Worm (Caenorhabditis elegans) whole organism, young adult: ENCODE measurements around the gene cyp-32B1.

Experiments used
- B0035.1 ChIP-seq: sonication (generic microtip); optimal IDR thresholded peaks from 2 replicates; lab custom pipeline; 2016; ENCODE audit warnings: missing genetic modification characterization, mild to moderate bottlenecking, missing compliant biosample characterization, missing genotype, missing genetic modification reagents
- C06A6.2 ChIP-seq: fragments of 200-800 bp; sonication (Bioruptor generic); conservative IDR thresholded peaks from 2 replicates; pipeline ENCODE4 v1.3.6; 2022; ENCODE audit warnings: missing genetic modification characterization, missing compliant biosample characterization
- F10E7.11 ChIP-seq: sonication (generic microtip); optimal IDR thresholded peaks from 2 replicates; lab custom pipeline; 2017; ENCODE audit warnings: mild to moderate bottlenecking, missing genetic modification characterization, moderate library complexity, missing compliant biosample characterization
- F55B11.4 ChIP-seq: sonication (generic microtip); optimal IDR thresholded peaks from 2 replicates; lab custom pipeline; 2016; ENCODE audit warnings: missing compliant biosample characterization, missing genetic modification characterization, borderline replicate concordance; ENCODE audit not compliant: insufficient read depth
- K12H6.12 ChIP-seq: fragments of 200-800 bp; sonication (Bioruptor generic); optimal IDR thresholded peaks from 2 replicates; lab custom pipeline; 2018; ENCODE audit warnings: mild to moderate bottlenecking, missing genetic modification characterization, missing compliant biosample characterization
- Y56A3A.18 ChIP-seq: fragments of 200-800 bp; sonication (Bioruptor generic); IDR thresholded peaks from 2 replicates; pipeline ENCODE4 v1.3.6; 2022; ENCODE audit warnings: missing genetic modification reagents, missing genetic modification characterization, missing compliant biosample characterization
- Y67H2A.10 ChIP-seq: fragments of 200-800 bp; sonication (Bioruptor generic); conservative IDR thresholded peaks from 2 replicates; pipeline ENCODE4 v1.3.6; 2022; ENCODE audit warnings: missing genetic modification reagents, missing genetic modification characterization, missing compliant biosample characterization
- Y79H2A.3 ChIP-seq: fragments of 200-800 bp; sonication (Bioruptor generic); conservative IDR thresholded peaks from 2 replicates; pipeline ENCODE4 v1.3.6; 2022; ENCODE audit warnings: missing genetic modification reagents, missing genetic modification characterization, missing compliant biosample characterization
- athp-1 ChIP-seq: sonication (generic microtip); optimal IDR thresholded peaks from 2 replicates; lab custom pipeline; 2017; ENCODE audit warnings: mild to moderate bottlenecking, missing genetic modification characterization, missing compliant biosample characterization
- attf-3 ChIP-seq: fragments of 200-800 bp; sonication (Bioruptor generic); conservative IDR thresholded peaks from 2 replicates; pipeline ENCODE4 v1.3.6; 2022; ENCODE audit warnings: missing genetic modification reagents, missing genetic modification characterization, missing compliant biosample characterization
- attf-5 ChIP-seq: fragments of 200-800 bp; sonication (Bioruptor generic); optimal IDR thresholded peaks from 2 replicates; lab custom pipeline; 2018; ENCODE audit warnings: mild to moderate bottlenecking, missing genetic modification characterization, missing compliant biosample characterization
- attf-6 ChIP-seq: fragments of 200-800 bp; sonication (Bioruptor generic); IDR thresholded peaks from 2 replicates; pipeline ENCODE4 v1.3.6; 2022; ENCODE audit warnings: missing genetic modification reagents, missing genetic modification characterization, missing compliant biosample characterization
- bed-2 ChIP-seq: fragments of 200-800 bp; sonication (Bioruptor generic); IDR thresholded peaks from 2 replicates; pipeline ENCODE4 v1.3.6; 2022; ENCODE audit warnings: missing genetic modification reagents, missing genetic modification characterization, missing compliant biosample characterization
- cebp-1 ChIP-seq, 2 experiments: fragments of 200-800 bp in 1 of 2; sonication (Bioruptor generic) in 1 of 2; sonication (generic microtip) in 1 of 2; IDR thresholded peaks in 1 of 2; optimal IDR thresholded peaks in 1 of 2; 2 replicates each; pipeline versions ENCODE4 v1.3.6 to Lab custom; 2017 to 2022; ENCODE audit warnings: missing compliant biosample characterization in 2 of 2, missing genetic modification characterization in 2 of 2, mild to moderate bottlenecking in 1 of 2, missing genetic modification reagents in 1 of 2, moderate library complexity in 1 of 2
- ceh-40 ChIP-seq: fragments of 200-800 bp; sonication (Bioruptor generic); IDR thresholded peaks from 2 replicates; pipeline ENCODE4 v1.3.6; 2022; ENCODE audit warnings: missing genetic modification characterization, missing compliant biosample characterization
- dpff-1 ChIP-seq: sonication (generic microtip); optimal IDR thresholded peaks from 2 replicates; lab custom pipeline; 2017; ENCODE audit warnings: mild to moderate bottlenecking, missing genetic modification characterization, missing compliant biosample characterization
- ekl-4 ChIP-seq: fragments of 200-800 bp; sonication (Bioruptor generic); IDR thresholded peaks from 2 replicates; pipeline ENCODE4 v1.3.6; 2022; ENCODE audit warnings: missing genetic modification reagents, missing genetic modification characterization, missing compliant biosample characterization
- fkh-3 ChIP-seq: sonication (generic microtip); optimal IDR thresholded peaks from 2 replicates; lab custom pipeline; 2016; ENCODE audit warnings: mild to moderate bottlenecking, missing genetic modification characterization, missing compliant biosample characterization
- hlh-26 ChIP-seq: fragments of 200-800 bp; sonication (Bioruptor generic); conservative IDR thresholded peaks from 2 replicates; pipeline ENCODE4 v1.3.6; 2022; ENCODE audit warnings: missing genetic modification reagents, missing genetic modification characterization, missing compliant biosample characterization
- hmg-1.2 ChIP-seq: fragments of 200-800 bp; sonication (Bioruptor generic); IDR thresholded peaks from 2 replicates; pipeline ENCODE4 v1.3.6; 2022; ENCODE audit warnings: missing genetic modification reagents, missing genetic modification characterization, missing compliant biosample characterization
- hrde-1 ChIP-seq: sonication (generic microtip); optimal IDR thresholded peaks from 2 replicates; lab custom pipeline; 2016; ENCODE audit warnings: missing genetic modification characterization, mild to moderate bottlenecking, missing compliant biosample characterization, moderate library complexity, missing genotype, missing genetic modification reagents, borderline replicate concordance
- let-607 ChIP-seq, 2 experiments: fragments of 200-800 bp in 1 of 2; sonication (Bioruptor generic) in 1 of 2; sonication (generic microtip) in 1 of 2; optimal IDR thresholded peaks; 2 replicates each; lab custom pipeline; 2016 to 2018; ENCODE audit warnings: mild to moderate bottlenecking in 2 of 2, missing compliant biosample characterization in 2 of 2, missing genetic modification characterization in 2 of 2, moderate library complexity in 2 of 2, missing genotype in 1 of 2
- lin-26 ChIP-seq: fragments of 200-800 bp; sonication (Bioruptor generic); IDR thresholded peaks from 2 replicates; pipeline ENCODE4 v1.3.6; 2022; ENCODE audit warnings: missing genetic modification reagents, missing genetic modification characterization, missing compliant biosample characterization
- lin-40 ChIP-seq: sonication (generic microtip); optimal IDR thresholded peaks from 2 replicates; lab custom pipeline; 2016; ENCODE audit warnings: missing genetic modification characterization, mild to moderate bottlenecking, missing compliant biosample characterization, missing genotype, missing genetic modification reagents
- lsl-1 ChIP-seq: fragments of 200-800 bp; sonication (Bioruptor generic); optimal IDR thresholded peaks from 2 replicates; lab custom pipeline; 2018; ENCODE audit warnings: mild to moderate bottlenecking, missing genetic modification characterization, moderate library complexity, missing compliant biosample characterization
- mcd-1 ChIP-seq: fragments of 200-800 bp; sonication (Bioruptor generic); IDR thresholded peaks from 2 replicates; pipeline ENCODE4 v1.3.6; 2022; ENCODE audit warnings: missing genetic modification reagents, missing genetic modification characterization, missing compliant biosample characterization
- nhr-179 ChIP-seq: sonication (generic microtip); optimal IDR thresholded peaks from 2 replicates; lab custom pipeline; 2016; ENCODE audit warnings: mild to moderate bottlenecking, missing genetic modification characterization, missing compliant biosample characterization
- nhr-80 ChIP-seq: sonication (generic microtip); optimal IDR thresholded peaks from 2 replicates; lab custom pipeline; 2016; ENCODE audit warnings: missing genetic modification characterization, missing compliant biosample characterization
- pbrm-1 ChIP-seq: fragments of 200-800 bp; sonication (Bioruptor generic); IDR thresholded peaks from 2 replicates; pipeline ENCODE4 v1.3.6; 2022; ENCODE audit warnings: missing genetic modification reagents, missing genetic modification characterization, missing compliant biosample characterization
- repo-1 ChIP-seq: sonication (generic microtip); optimal IDR thresholded peaks from 2 replicates; lab custom pipeline; 2017; ENCODE audit warnings: mild to moderate bottlenecking, missing genetic modification characterization, missing compliant biosample characterization
- rpc-1 ChIP-seq, 2 experiments: fragments of 150-350 bp in 1 of 2; sonication (generic microtip) in 1 of 2; optimal IDR thresholded peaks; 2 replicates each; lab custom pipeline; 2014 to 2018; ENCODE audit warnings: missing biosample characterization in 1 of 2, missing genetic modification characterization in 1 of 2, missing genetic modification reagents in 1 of 2, missing genotype in 1 of 2
- snpc-1.1 ChIP-seq: sonication (generic microtip); optimal IDR thresholded peaks from 2 replicates; lab custom pipeline; 2017; ENCODE audit warnings: missing genetic modification characterization, mild to moderate bottlenecking, missing compliant biosample characterization, antibody characterized with exemption, moderate library complexity, missing genotype, missing genetic modification reagents; ENCODE audit not compliant: insufficient read depth
- somi-1 ChIP-seq: fragments of 200-800 bp; sonication (Bioruptor generic); optimal IDR thresholded peaks from 2 replicates; lab custom pipeline; 2018; ENCODE audit warnings: mild to moderate bottlenecking, missing genetic modification characterization, missing compliant biosample characterization
- tbp1 ChIP-seq: fragments of 200-800 bp; sonication (Bioruptor generic); optimal IDR thresholded peaks from 2 replicates; lab custom pipeline; 2018; ENCODE audit warnings: mild to moderate bottlenecking, missing genetic modification characterization, missing compliant biosample characterization
- tbx-9 ChIP-seq: sonication (generic microtip); optimal IDR thresholded peaks from 2 replicates; lab custom pipeline; 2016; ENCODE audit warnings: borderline replicate concordance, missing genetic modification characterization, inconsistent platforms, missing compliant biosample characterization
- tlf-1 ChIP-seq: fragments of 200-800 bp; sonication (Bioruptor generic); optimal IDR thresholded peaks from 2 replicates; lab custom pipeline; 2018; ENCODE audit warnings: mild to moderate bottlenecking, missing genetic modification characterization, missing compliant biosample characterization
- unc-130 ChIP-seq: sonication (generic microtip); optimal IDR thresholded peaks from 2 replicates; lab custom pipeline; 2016; ENCODE audit warnings: missing genetic modification reagents, missing genetic modification characterization, missing compliant biosample characterization
- zfh-2 ChIP-seq: fragments of 200-800 bp; sonication (Bioruptor generic); conservative IDR thresholded peaks from 2 replicates; pipeline ENCODE4 v1.3.6; 2022; ENCODE audit warnings: missing genetic modification reagents, missing genetic modification characterization, missing compliant biosample characterization
- ztf-18 ChIP-seq: sonication (generic microtip); optimal IDR thresholded peaks from 2 replicates; lab custom pipeline; 2016; ENCODE audit warnings: missing genotype, mild to moderate bottlenecking, missing genetic modification characterization, missing compliant biosample characterization
- ztf-22 ChIP-seq: fragments of 200-800 bp; sonication (Bioruptor generic); optimal IDR thresholded peaks from 2 replicates; lab custom pipeline; 2018; ENCODE audit warnings: mild to moderate bottlenecking, missing genetic modification characterization, moderate library complexity, missing compliant biosample characterization
- ztf-26 ChIP-seq: sonication (generic microtip); optimal IDR thresholded peaks from 2 replicates; lab custom pipeline; 2017; ENCODE audit warnings: missing genetic modification characterization, missing compliant biosample characterization

Gene cyp-32B1

DNA sequence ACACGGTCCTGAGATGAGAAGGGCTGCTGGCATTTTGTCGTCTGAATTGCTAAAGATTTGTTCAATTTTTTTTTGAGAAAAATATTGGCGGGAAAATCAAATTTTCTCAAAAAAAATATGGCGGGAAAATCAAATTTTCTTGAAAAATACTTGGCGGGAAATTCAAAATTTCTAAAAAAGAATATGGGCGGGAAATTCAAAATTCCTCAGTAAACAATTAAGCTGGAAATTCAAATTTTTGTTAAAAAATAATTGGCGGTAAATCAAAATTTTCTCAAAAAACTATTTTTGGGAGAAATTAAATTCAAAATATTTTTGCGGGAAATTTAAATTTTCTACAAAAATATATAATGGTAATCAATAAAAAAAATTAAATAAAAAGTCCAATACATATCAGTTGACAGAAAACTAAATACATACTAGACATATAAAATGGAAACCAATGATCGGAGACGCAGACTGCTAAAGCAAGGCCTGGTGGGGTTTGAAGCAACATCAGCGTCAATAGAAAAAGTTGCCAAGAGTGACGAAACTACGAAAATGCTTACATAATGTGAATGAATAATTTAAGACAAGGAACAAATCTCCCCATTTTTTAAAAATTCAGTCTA, 13.3 kb upstream of the cyp-32B1 start, which contains the start of gene nhr-184:
Gene nhr-184 (minus strand): TSS at position 51 of the 611 bp plus-strand sequence.
- TF ChIP-seq ceh-40 (GFP tag; lab: Robert Waterston, UW), result no peak
- TF ChIP-seq bed-2 (GFP tag; lab: Robert Waterston, UW), result no peak
- no peak for TF ChIP-seq dpff-1 (tag; lab: Kevin White, UChicago)
- no peak for TF ChIP-seq tbp1 (GFP tag; lab: Kevin White, UChicago)
- no peak for TF ChIP-seq repo-1 (tag; lab: Kevin White, UChicago)
- TF ChIP-seq Y79H2A.3 (GFP tag; lab: Robert Waterston, UW), result no peak
- TF ChIP-seq lsl-1, result no peak
- no peak for TF ChIP-seq F55B11.4 (tag; lab: Kevin White, UChicago)
- TF ChIP-seq cebp-1 (GFP tag; IDR thresholded peaks at IDR 0.05; lab: Robert Waterston, UW), result no peak
- peak; percentile 52 for TF ChIP-seq cebp-1 (tag; optimal IDR thresholded peaks at IDR 0.05; lab: Kevin White, UChicago)
- TF ChIP-seq pbrm-1, result no peak
- peak; percentile 8 for TF ChIP-seq attf-5 (GFP tag; lab: Kevin White, UChicago)
- no peak for TF ChIP-seq rpc-1 (optimal IDR thresholded peaks at IDR 0.05; lab: Kevin White, UChicago)
- TF ChIP-seq rpc-1 (tag; optimal IDR thresholded peaks at IDR 0.05; lab: Kevin White, UChicago), result no peak
- no peak for TF ChIP-seq F10E7.11
- TF ChIP-seq C06A6.2 (GFP tag; lab: Robert Waterston, UW), result no peak
- no peak for TF ChIP-seq nhr-179 (tag; lab: Kevin White, UChicago)
- TF ChIP-seq hmg-1.2, result peak; percentile 36; the same call in 1 of the 2 replicates
- no peak for TF ChIP-seq hrde-1 (tag; lab: Kevin White, UChicago)
- no peak for TF ChIP-seq unc-130 (GFP tag; lab: Kevin White, UChicago)
- TF ChIP-seq B0035.1 (tag; lab: Kevin White, UChicago), result no peak
- TF ChIP-seq somi-1 (GFP tag; lab: Kevin White, UChicago), result no peak
- no peak for TF ChIP-seq Y56A3A.18
- TF ChIP-seq snpc-1.1, result no peak
- TF ChIP-seq lin-40, result no peak
- no peak for TF ChIP-seq ztf-26
- no peak for TF ChIP-seq attf-6 (GFP tag; lab: Robert Waterston, UW)
- TF ChIP-seq nhr-80 (tag; lab: Kevin White, UChicago), result peak; percentile 7
- no peak for TF ChIP-seq athp-1
- no peak for TF ChIP-seq hlh-26 (GFP tag; lab: Robert Waterston, UW)

DNA sequence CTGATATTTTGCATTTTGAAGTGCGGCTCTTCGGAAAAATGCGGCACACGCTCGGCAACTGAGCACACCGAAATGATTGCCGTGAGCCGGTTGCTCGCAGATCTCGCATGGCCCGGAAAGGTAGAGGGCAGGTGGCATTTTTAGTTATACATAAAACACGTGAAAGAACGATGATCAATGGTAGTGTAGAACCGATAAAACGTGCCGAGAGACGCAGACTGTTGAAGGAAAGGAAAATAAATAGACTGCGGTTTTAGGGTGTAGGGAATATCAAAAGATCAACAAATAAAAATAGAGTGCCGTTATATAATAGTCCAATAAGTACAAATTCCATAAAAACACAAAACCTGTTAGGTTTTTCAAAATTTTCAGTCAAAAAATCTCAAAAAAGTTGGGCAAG, 10.7 kb upstream of the cyp-32B1 start, which contains the start of gene nhr-133:
Gene nhr-133 (minus strand): TSS at position 183 of the 400 bp plus-strand sequence.
- TF ChIP-seq lin-26 (GFP tag; lab: Robert Waterston, UW) (no peak), K12H6.12 (tag; lab: Kevin White, UChicago) (no peak), zfh-2 (GFP tag; lab: Robert Waterston, UW) (peak; percentile 47; the same call in 1 of the 2 replicates), tlf-1 (no peak), tbx-9 (tag; lab: Kevin White, UChicago) (no peak), F55B11.4 (tag; lab: Kevin White, UChicago) (no peak), ekl-4 (GFP tag; lab: Robert Waterston, UW) (no peak), ztf-22 (GFP tag; lab: Kevin White, UChicago) (no peak), attf-3 (GFP tag; lab: Robert Waterston, UW) (no peak), ztf-18 (tag; lab: Kevin White, UChicago) (no peak), nhr-80 (tag; lab: Kevin White, UChicago) (peak; percentile 16), mcd-1 (GFP tag; lab: Robert Waterston, UW) (no peak), somi-1 (GFP tag; lab: Kevin White, UChicago) (no peak), Y67H2A.10 (GFP tag; lab: Robert Waterston, UW) (no peak), hmg-1.2 (peak; percentile 43; the same call in 1 of the 2 replicates), let-607 (tag; optimal IDR thresholded peaks at IDR 0.05; lab: Kevin White, UChicago) (no peak), Y79H2A.3 (GFP tag; lab: Robert Waterston, UW) (no peak), cebp-1 (GFP tag; IDR thresholded peaks at IDR 0.05; lab: Robert Waterston, UW) (no peak), cebp-1 (tag; optimal IDR thresholded peaks at IDR 0.05; lab: Kevin White, UChicago) (no peak), lsl-1 (no peak), fkh-3 (tag; lab: Kevin White, UChicago) (no peak)
